Worm (Caenorhabditis elegans): ENCODE measurements around the gene ZK1248.4.
A peak's percentile ranks its signal among the peaks of the same experiment; 100 is the strongest.

ZK1248.4 gene

ce11 chrII:5818298-5818697 is at the start of gene ZK1248.4:
ZK1248.4 (plus strand) TSS chrII:5818598.
- TF ChIP-seq ref-1 (GFP tag; conservative IDR thresholded peaks at IDR 0.05) (no peak), T22C8.4 (GFP tag; IDR thresholded peaks at IDR 0.05) (no peak), tab-1 (GFP tag; IDR thresholded peaks at IDR 0.05) (no peak), ztf-29 (GFP tag; IDR thresholded peaks at IDR 0.05) (no peak), ztf-23 (GFP tag; IDR thresholded peaks at IDR 0.05) (no peak), klf-2 (GFP tag; conservative IDR thresholded peaks at IDR 0.05) (no peak), cog-1 (tag; optimal IDR thresholded peaks at IDR 0.05) (no peak), flt-1 (GFP tag; IDR thresholded peaks at IDR 0.05) (no peak)

DNA sequence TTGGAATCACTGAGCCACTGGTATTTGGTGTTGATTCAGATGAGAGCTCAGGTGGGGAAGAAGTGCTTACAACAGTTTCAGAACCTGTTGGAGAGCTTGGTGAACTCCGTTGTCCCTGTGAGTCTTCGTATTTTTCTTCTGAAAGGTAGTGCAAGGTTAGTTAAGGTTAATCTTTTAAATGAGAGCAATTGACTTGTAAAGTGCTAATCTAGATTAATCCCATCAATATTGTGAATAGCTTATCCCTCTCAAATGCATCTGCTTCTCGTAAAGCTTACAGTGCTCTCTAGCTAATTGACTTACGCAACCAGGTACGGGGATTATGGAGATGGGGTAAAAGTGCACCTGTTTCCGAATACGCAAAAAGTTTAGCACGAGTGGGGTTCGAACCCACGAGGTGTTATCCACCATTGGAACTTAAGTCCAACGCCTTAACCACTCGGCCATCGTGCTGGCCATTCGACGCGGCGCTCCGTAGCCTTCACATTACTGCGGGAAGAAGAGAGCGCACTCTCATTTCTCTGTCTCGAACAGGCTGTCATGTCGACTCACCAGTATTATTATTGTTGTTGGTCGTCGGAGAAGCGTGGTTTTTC is 45.8 kb upstream of the ZK1248.4 start:
- TF ChIP-seq T22C8.4 (GFP tag; IDR thresholded peaks at IDR 0.05) (peak; percentile 41; the same call in 1 of the 2 replicates), med-1 (GFP tag; optimal IDR thresholded peaks at IDR 0.05; ENCODE audit: insufficient read depth) (no peak), tab-1 (GFP tag; IDR thresholded peaks at IDR 0.05) (peak; percentile 82), ztf-23 (GFP tag; IDR thresholded peaks at IDR 0.05) (peak; percentile 80), cog-1 (tag; optimal IDR thresholded peaks at IDR 0.05) (peak; percentile 11), ref-1 (GFP tag; conservative IDR thresholded peaks at IDR 0.05) (0 out of 2 replicates have a peak, but pooled peaks have one; percentile 39), ztf-29 (GFP tag; IDR thresholded peaks at IDR 0.05) (peak; percentile 50; the same call in 1 of the 2 replicates), klf-2 (GFP tag; conservative IDR thresholded peaks at IDR 0.05) (no peak; the same call in 1 of the 2 replicates), flt-1 (GFP tag; IDR thresholded peaks at IDR 0.05) (peak; percentile 80; the same call in 1 of the 2 replicates)

ce11 chrII:5774120-5774519 is 44.3 kb upstream of the ZK1248.4 start, which contains the start of the genes dmd-5 and F10C1.1:
dmd-5 (minus strand) TSS chrII:5774220.
F10C1.1 (plus strand) TSS chrII:5774229.
- TF ChIP-seq med-1 (GFP tag; optimal IDR thresholded peaks at IDR 0.05; ENCODE audit: insufficient read depth) (no peak), flt-1 (GFP tag; IDR thresholded peaks at IDR 0.05) (no peak), ref-1 (GFP tag; conservative IDR thresholded peaks at IDR 0.05) (no peak), T22C8.4 (GFP tag; IDR thresholded peaks at IDR 0.05) (no peak), tab-1 (GFP tag; IDR thresholded peaks at IDR 0.05) (no peak), cog-1 (tag; optimal IDR thresholded peaks at IDR 0.05) (no peak), ztf-29 (GFP tag; IDR thresholded peaks at IDR 0.05) (no peak), ztf-23 (GFP tag; IDR thresholded peaks at IDR 0.05) (no peak), klf-2 (GFP tag; conservative IDR thresholded peaks at IDR 0.05) (no peak)

ce11 chrII:5774879-5775278 is 43.5 kb upstream of the ZK1248.4 start:
- no peak for TF ChIP-seq ref-1 (GFP tag; conservative IDR thresholded peaks at IDR 0.05)
- TF ChIP-seq tab-1 (GFP tag; IDR thresholded peaks at IDR 0.05), result no peak
- no peak for TF ChIP-seq med-1 (GFP tag; optimal IDR thresholded peaks at IDR 0.05; ENCODE audit: insufficient read depth)
- no peak for TF ChIP-seq ztf-23 (GFP tag; IDR thresholded peaks at IDR 0.05)
- no peak for TF ChIP-seq klf-2 (GFP tag; conservative IDR thresholded peaks at IDR 0.05)
- TF ChIP-seq ztf-29 (GFP tag; IDR thresholded peaks at IDR 0.05), result no peak
- no peak for TF ChIP-seq flt-1 (GFP tag; IDR thresholded peaks at IDR 0.05)
- no peak for TF ChIP-seq cog-1 (tag; optimal IDR thresholded peaks at IDR 0.05)
- no peak for TF ChIP-seq T22C8.4 (GFP tag; IDR thresholded peaks at IDR 0.05)

ce11 chrII:5777372-5777771 is 41.0 kb upstream of the ZK1248.4 start:
- TF ChIP-seq T22C8.4 (GFP tag; IDR thresholded peaks at IDR 0.05), result no peak
- no peak for TF ChIP-seq tab-1 (GFP tag; IDR thresholded peaks at IDR 0.05)
- no peak for TF ChIP-seq ztf-29 (GFP tag; IDR thresholded peaks at IDR 0.05)
- no peak for TF ChIP-seq cog-1 (tag; optimal IDR thresholded peaks at IDR 0.05)
- no peak for TF ChIP-seq ztf-23 (GFP tag; IDR thresholded peaks at IDR 0.05)
- no peak for TF ChIP-seq ref-1 (GFP tag; conservative IDR thresholded peaks at IDR 0.05)
- TF ChIP-seq klf-2 (GFP tag; conservative IDR thresholded peaks at IDR 0.05), result no peak
- TF ChIP-seq flt-1 (GFP tag; IDR thresholded peaks at IDR 0.05), result no peak

ce11 chrII:5779866-5780265 is 38.5 kb upstream of the ZK1248.4 start:
- no peak for TF ChIP-seq ztf-23 (GFP tag; IDR thresholded peaks at IDR 0.05)
- no peak for TF ChIP-seq tab-1 (GFP tag; IDR thresholded peaks at IDR 0.05)
- no peak for TF ChIP-seq flt-1 (GFP tag; IDR thresholded peaks at IDR 0.05)
- TF ChIP-seq klf-2 (GFP tag; conservative IDR thresholded peaks at IDR 0.05), result no peak
- TF ChIP-seq ref-1 (GFP tag; conservative IDR thresholded peaks at IDR 0.05), result no peak
- no peak for TF ChIP-seq med-1 (GFP tag; optimal IDR thresholded peaks at IDR 0.05; ENCODE audit: insufficient read depth)
- TF ChIP-seq ztf-29 (GFP tag; IDR thresholded peaks at IDR 0.05), result no peak
- no peak for TF ChIP-seq T22C8.4 (GFP tag; IDR thresholded peaks at IDR 0.05)
- no peak for TF ChIP-seq cog-1 (tag; optimal IDR thresholded peaks at IDR 0.05)

DNA sequence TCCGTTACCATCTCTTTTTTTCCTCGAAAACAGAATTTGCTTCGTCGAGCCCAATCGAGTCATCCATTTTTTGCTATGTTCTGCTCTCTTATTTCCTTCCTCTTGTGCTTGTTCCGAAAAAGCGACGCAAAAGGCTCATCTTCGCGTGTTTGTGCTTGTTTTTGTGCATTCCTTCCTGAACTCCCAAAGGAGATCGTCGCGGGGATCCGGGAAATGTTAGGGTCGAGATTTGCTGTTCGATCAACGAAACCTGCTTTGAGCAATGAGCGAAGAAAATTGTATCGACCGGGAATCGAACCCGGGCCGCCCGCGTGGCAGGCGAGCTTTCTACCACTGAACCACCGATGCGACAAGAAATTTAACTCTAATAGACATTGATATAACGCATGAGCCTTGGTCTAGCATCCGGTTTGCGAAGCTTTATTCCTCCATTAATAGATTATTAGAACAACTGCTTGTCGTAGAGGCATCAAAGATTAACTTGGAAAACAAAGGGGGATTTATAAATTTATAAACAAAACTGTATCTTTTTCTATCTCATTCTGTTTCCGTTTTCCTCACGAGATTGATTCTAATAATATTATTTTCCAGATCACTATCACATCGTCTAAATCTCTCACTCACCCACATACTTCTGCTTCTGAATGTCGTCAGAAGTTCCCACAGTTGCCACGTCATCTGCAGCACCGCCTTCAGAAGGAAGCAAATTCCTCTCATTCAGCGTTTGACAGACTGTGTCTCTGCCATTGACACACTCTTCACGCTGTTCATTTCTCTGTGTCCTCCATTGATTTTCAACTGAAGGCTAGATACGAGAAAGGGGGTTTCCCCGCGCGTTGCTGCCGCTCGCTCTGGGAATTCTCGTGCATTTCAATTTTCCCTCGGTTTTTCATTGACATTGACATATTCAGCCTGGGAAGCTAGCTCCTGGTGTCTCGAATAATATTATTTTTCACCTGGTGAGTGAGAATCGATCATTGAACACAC is 36.2 kb upstream of the ZK1248.4 start, which contains the start of gene K05F1.6:
K05F1.6 (plus strand) TSS at position 586 of the 987 bp plus-strand sequence.
- TF ChIP-seq tab-1 (GFP tag; IDR thresholded peaks at IDR 0.05) (peak; percentile 70; the same call in 1 of the 2 replicates), ref-1 (GFP tag; conservative IDR thresholded peaks at IDR 0.05) (peak; percentile 54; the same call in 1 of the 2 replicates), T22C8.4 (GFP tag; IDR thresholded peaks at IDR 0.05) (peak; percentile 60), med-1 (GFP tag; optimal IDR thresholded peaks at IDR 0.05; ENCODE audit: insufficient read depth) (no peak), klf-2 (GFP tag; conservative IDR thresholded peaks at IDR 0.05) (peak; percentile 68; the same call in 1 of the 2 replicates), ztf-29 (GFP tag; IDR thresholded peaks at IDR 0.05) (peak; percentile 42; the same call in 1 of the 2 replicates), flt-1 (GFP tag; IDR thresholded peaks at IDR 0.05) (peak; percentile 64; the same call in 1 of the 2 replicates), ztf-23 (GFP tag; IDR thresholded peaks at IDR 0.05) (peak; percentile 84), cog-1 (tag; optimal IDR thresholded peaks at IDR 0.05) (peak; percentile 58)

DNA sequence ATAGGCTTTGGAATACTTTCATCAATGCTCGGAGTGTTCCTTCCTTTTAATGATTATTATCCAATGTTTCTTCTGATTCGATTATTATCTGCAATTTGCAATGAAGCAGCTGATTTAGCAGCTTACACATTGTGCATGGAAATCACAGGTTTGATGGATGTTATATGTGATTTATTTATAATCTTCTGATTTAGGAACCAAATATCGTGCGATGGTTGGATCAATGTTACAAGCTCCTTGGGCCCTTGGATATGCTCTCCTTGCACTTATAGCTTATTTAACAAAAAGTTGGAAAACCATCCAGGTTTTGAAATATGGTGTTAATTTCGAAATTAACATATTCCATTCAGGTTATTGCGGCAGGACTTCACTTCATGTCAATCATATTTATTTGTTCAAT is 32.9 kb upstream of the ZK1248.4 start:
- TF ChIP-seq ztf-29 (GFP tag; IDR thresholded peaks at IDR 0.05), result no peak
- no peak for TF ChIP-seq ztf-23 (GFP tag; IDR thresholded peaks at IDR 0.05)
- TF ChIP-seq tab-1 (GFP tag; IDR thresholded peaks at IDR 0.05), result no peak
- TF ChIP-seq med-1 (GFP tag; optimal IDR thresholded peaks at IDR 0.05; ENCODE audit: insufficient read depth), result no peak
- no peak for TF ChIP-seq ref-1 (GFP tag; conservative IDR thresholded peaks at IDR 0.05)
- no peak for TF ChIP-seq klf-2 (GFP tag; conservative IDR thresholded peaks at IDR 0.05)
- TF ChIP-seq cog-1 (tag; optimal IDR thresholded peaks at IDR 0.05), result no peak
- no peak for TF ChIP-seq flt-1 (GFP tag; IDR thresholded peaks at IDR 0.05)
- TF ChIP-seq T22C8.4 (GFP tag; IDR thresholded peaks at IDR 0.05), result no peak
